Fruit fly (Drosophila melanogaster): ENCODE data around the gene CG2975.

Gene CG2975

DNA sequence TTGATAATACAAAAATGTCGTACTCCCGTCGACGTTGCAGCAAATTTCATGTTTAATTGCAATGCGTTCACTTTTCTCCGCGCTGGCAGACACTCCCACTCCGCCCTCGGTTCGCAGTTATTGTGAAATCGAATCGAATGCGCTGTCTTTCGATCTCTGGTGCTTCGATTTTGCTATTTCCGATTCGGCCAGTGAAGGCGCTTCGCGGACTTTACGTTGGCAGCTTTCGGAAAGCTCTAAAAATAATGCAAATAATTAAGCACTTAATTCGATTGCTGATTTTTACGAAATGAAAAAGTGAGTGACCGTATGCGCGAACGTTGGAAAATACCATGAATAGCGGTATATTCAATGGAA is 34.2 kb downstream of the CG2975 start, which contains the start of gene Ifrd1 (continued):
- TF ChIP-seq Meics (GFP tag; optimal IDR thresholded peaks at IDR 0.05) = no peak
- TF ChIP-seq BEAF-32 (GFP tag; optimal IDR thresholded peaks at IDR 0.05) = no peak
- no peak for TF ChIP-seq Bdp1 (GFP tag; optimal IDR thresholded peaks at IDR 0.05)
- no peak for TF ChIP-seq CG12236 (GFP tag; optimal IDR thresholded peaks at IDR 0.05)
- no peak for TF ChIP-seq CG4730 (GFP tag; IDR thresholded peaks at IDR 0.05)
- no peak for TF ChIP-seq zfh1 (GFP tag; IDR thresholded peaks at IDR 0.05)
- no peak for TF ChIP-seq shn (GFP tag; optimal IDR thresholded peaks at IDR 0.05)
- TF ChIP-seq CG30431 (GFP tag; optimal IDR thresholded peaks at IDR 0.05) = no peak
- no peak for TF ChIP-seq pzg (GFP tag; optimal IDR thresholded peaks at IDR 0.05)
- no peak; the same call in 2 of the 3 replicates for TF ChIP-seq CG34422 (GFP tag; IDR thresholded peaks at IDR 0.05)
- no peak for TF ChIP-seq Dp (GFP tag; optimal IDR thresholded peaks at IDR 0.05)
- peak; percentile 11 for TF ChIP-seq CG17568 (GFP tag; optimal IDR thresholded peaks at IDR 0.05)
- TF ChIP-seq B-H1 (GFP tag; IDR thresholded peaks at IDR 0.05) = no peak
- TF ChIP-seq zen2 (GFP tag; IDR thresholded peaks at IDR 0.05; ENCODE audit: partially characterized antibody) = no peak
- TF ChIP-seq nerfin-2 (GFP tag; IDR thresholded peaks at IDR 0.05; ENCODE audit: partially characterized antibody) = no peak
- TF ChIP-seq Hey (tag; optimal IDR thresholded peaks at IDR 0.05) = no peak
- TF ChIP-seq Vsx1 (GFP tag; optimal IDR thresholded peaks at IDR 0.05) = no peak
- TF ChIP-seq rib (GFP tag; IDR thresholded peaks at IDR 0.05) = 0 out of 2 replicates have a peak, but pooled peaks have one; percentile 13
- TF ChIP-seq pfk (GFP tag; optimal IDR thresholded peaks at IDR 0.05) = no peak
- no peak for TF ChIP-seq Hr78 (GFP tag; optimal IDR thresholded peaks at IDR 0.05)
- no peak for TF ChIP-seq Chrac-16 (GFP tag; optimal IDR thresholded peaks at IDR 0.05)
- TF ChIP-seq cad (GFP tag; optimal IDR thresholded peaks at IDR 0.05) = no peak
- no peak for TF ChIP-seq Asciz (GFP tag; optimal IDR thresholded peaks at IDR 0.05)
- no peak for TF ChIP-seq tin (GFP tag; optimal IDR thresholded peaks at IDR 0.05)
- TF ChIP-seq E2f2 (GFP tag; IDR thresholded peaks at IDR 0.05) = no peak
- TF ChIP-seq HLH4C (GFP tag; IDR thresholded peaks at IDR 0.05; ENCODE audit: partially characterized antibody) = no peak
- peak; percentile 100 for TF ChIP-seq CG7745 (tag; optimal IDR thresholded peaks at IDR 0.05)
- peak; percentile 82 for TF ChIP-seq MESR4 (GFP tag; optimal IDR thresholded peaks at IDR 0.05)
- no peak for TF ChIP-seq grn (GFP tag; optimal IDR thresholded peaks at IDR 0.05)
- no peak for TF ChIP-seq CG14710 (tag; optimal IDR thresholded peaks at IDR 0.05)
- TF ChIP-seq CG14667 (GFP tag; IDR thresholded peaks at IDR 0.05) = no peak
- TF ChIP-seq gce (GFP tag; IDR thresholded peaks at IDR 0.05) = no peak
- TF ChIP-seq chinmo (GFP tag; IDR thresholded peaks at IDR 0.05; ENCODE audit: partially characterized antibody) = peak; percentile 38; the same call in 2 of the 4 replicates
- no peak for TF ChIP-seq CG10209 (GFP tag; optimal IDR thresholded peaks at IDR 0.05)
- no peak for TF ChIP-seq pros (GFP tag; optimal IDR thresholded peaks at IDR 0.05)
- TF ChIP-seq sens (GFP tag) = no peak
- TF ChIP-seq exex (tag; optimal IDR thresholded peaks at IDR 0.05) = peak; percentile 29
- no peak for TF ChIP-seq CG1529 (GFP tag; optimal IDR thresholded peaks at IDR 0.05)
- TF ChIP-seq vnd (GFP tag; IDR thresholded peaks at IDR 0.05; ENCODE audit: partially characterized antibody) = no peak
- TF ChIP-seq Mad (GFP tag; optimal IDR thresholded peaks at IDR 0.05) = no peak
- no peak for TF ChIP-seq tgo (GFP tag; IDR thresholded peaks at IDR 0.05)
- TF ChIP-seq CG14965 (GFP tag; optimal IDR thresholded peaks at IDR 0.05; ENCODE audit: borderline replicate concordance) = no peak
- peak; percentile 62; the same call in 1 of the 2 replicates for TF ChIP-seq chm (GFP tag; IDR thresholded peaks at IDR 0.05)
- TF ChIP-seq CG2116 (GFP tag; optimal IDR thresholded peaks at IDR 0.05) = no peak
- TF ChIP-seq twi (tag; optimal IDR thresholded peaks at IDR 0.05) = no peak
- TF ChIP-seq CG15073 (GFP tag; optimal IDR thresholded peaks at IDR 0.05) = no peak
- TF ChIP-seq tio (GFP tag; optimal IDR thresholded peaks at IDR 0.05) = no peak
- no peak for TF ChIP-seq sisA (GFP tag; IDR thresholded peaks at IDR 0.05)
- no peak for TF ChIP-seq kah (GFP tag; optimal IDR thresholded peaks at IDR 0.05)
- no peak for TF ChIP-seq odd (GFP tag; optimal IDR thresholded peaks at IDR 0.05)
- no peak for TF ChIP-seq NC2α (GFP tag; optimal IDR thresholded peaks at IDR 0.05)

All from whole organism, embryonic.